Fruit fly (Drosophila melanogaster) whole organism, wandering third instar larva: ENCODE results near the gene gdl-ORF39.

Experiments used
- Abd-B ChIP-seq: fragments of >200 bp; optimal IDR thresholded peaks from 2 replicates; lab custom pipeline; 2017; ENCODE audit warnings: missing biosample characterization, missing genetic modification characterization
- CG32264 ChIP-seq: fragments of 200-800 bp; sonication (Bioruptor generic); optimal IDR thresholded peaks from 2 replicates; lab custom pipeline; 2016; ENCODE audit warnings: missing biosample characterization, missing genetic modification characterization
- CG9705 ChIP-seq: fragments of 200-800 bp; sonication (Bioruptor generic); optimal IDR thresholded peaks from 2 replicates; lab custom pipeline; 2018; ENCODE audit warnings: missing biosample characterization, mild to moderate bottlenecking, missing genetic modification characterization
- CrebA ChIP-seq: fragments of 200-800 bp; sonication (Bioruptor generic); optimal IDR thresholded peaks from 2 replicates; lab custom pipeline; 2016; ENCODE audit warnings: missing biosample characterization, mild to moderate bottlenecking, missing genetic modification characterization, borderline replicate concordance
- Dfd ChIP-seq: fragments of >200 bp; optimal IDR thresholded peaks from 2 replicates; lab custom pipeline; 2017; ENCODE audit warnings: missing biosample characterization, missing genetic modification characterization
- Dif ChIP-seq: fragments of 200-275, 200-300 bp; sonication (Bioruptor generic); optimal IDR thresholded peaks from 2 replicates; lab custom pipeline; 2018; ENCODE audit warnings: missing biosample characterization, missing genetic modification characterization; ENCODE audit not compliant: partially characterized antibody
- GATAd ChIP-seq: sonication (Bioruptor generic); optimal IDR thresholded peaks from 2 replicates; lab custom pipeline; 2016; ENCODE audit warnings: missing biosample characterization, missing genetic modification characterization
- HLH106 ChIP-seq: fragments of 200-800 bp; optimal IDR thresholded peaks from 3 replicates; lab custom pipeline; 2019; ENCODE audit warnings: missing biosample characterization, mild to moderate bottlenecking, missing genetic modification characterization, moderate library complexity
- Hnf4 ChIP-seq: fragments of 200-800 bp; sonication (Bioruptor generic); optimal IDR thresholded peaks from 2 replicates; lab custom pipeline; 2016; ENCODE audit warnings: missing biosample characterization, mild to moderate bottlenecking, missing genetic modification characterization
- Hr78 ChIP-seq: fragments of >200 bp; optimal IDR thresholded peaks from 2 replicates; lab custom pipeline; 2017; ENCODE audit warnings: missing biosample characterization, missing genetic modification characterization
- Hr83 ChIP-seq: fragments of 200-300 bp; sonication (Bioruptor generic); optimal IDR thresholded peaks from 2 replicates; lab custom pipeline; 2016; ENCODE audit warnings: missing biosample characterization, mild to moderate bottlenecking, missing genetic modification characterization, moderate library complexity; ENCODE audit not compliant: poor library complexity, severe bottlenecking
- Jra ChIP-seq: sonication (Bioruptor generic); optimal IDR thresholded peaks from 2 replicates; lab custom pipeline; 2016; ENCODE audit warnings: missing biosample characterization, missing genetic modification characterization
- Mio ChIP-seq: sonication (Bioruptor generic); optimal IDR thresholded peaks from 2 replicates; lab custom pipeline; 2016; ENCODE audit warnings: missing biosample characterization, missing genetic modification characterization
- Myc ChIP-seq: fragments of >200 bp; optimal IDR thresholded peaks from 2 replicates; lab custom pipeline; 2017
- N ChIP-seq: fragments of >200 bp; optimal IDR thresholded peaks from 2 replicates; lab custom pipeline; 2018; ENCODE audit warnings: missing biosample characterization, missing external identifiers, missing genetic modification characterization
- OdsH ChIP-seq: fragments of 200-800 bp; sonication (Bioruptor generic); optimal IDR thresholded peaks from 2 replicates; lab custom pipeline; 2016; ENCODE audit warnings: missing biosample characterization, mild to moderate bottlenecking, missing genetic modification characterization
- Rel ChIP-seq, 2 experiments: fragments of 200-800 bp; sonication (Bioruptor generic) in 1 of 2; optimal IDR thresholded peaks; 2 replicates in 1 of 2; 3 replicates in 1 of 2; lab custom pipeline; 2016 to 2019; ENCODE audit warnings: mild to moderate bottlenecking in 2 of 2, missing biosample characterization in 2 of 2, missing genetic modification characterization in 2 of 2, moderate library complexity in 1 of 2
- Sp1 ChIP-seq: fragments of 200-800 bp; sonication (Bioruptor generic); optimal IDR thresholded peaks from 3 replicates; lab custom pipeline; 2019; ENCODE audit warnings: missing biosample characterization, mild to moderate bottlenecking, missing genetic modification characterization, moderate library complexity
- Vsx2 ChIP-seq: fragments of 200-300, 225-300 bp; sonication (Bioruptor generic); optimal IDR thresholded peaks from 2 replicates; lab custom pipeline; 2018; ENCODE audit warnings: missing biosample characterization, missing genetic modification characterization; ENCODE audit not compliant: partially characterized antibody
- br ChIP-seq: fragments of 200-800 bp; sonication (Bioruptor generic); optimal IDR thresholded peaks from 2 replicates; lab custom pipeline; 2016; ENCODE audit warnings: missing biosample characterization, missing genetic modification characterization
- brk ChIP-seq: fragments of 200-800 bp; sonication (Bioruptor generic); optimal IDR thresholded peaks from 2 replicates; lab custom pipeline; 2016; ENCODE audit warnings: missing biosample characterization, mild to moderate bottlenecking, missing genetic modification characterization
- dl ChIP-seq, 2 experiments: fragments of 175-275, 200-275 bp in 1 of 2; fragments of 200-275 bp in 1 of 2; sonication (Bioruptor generic); optimal IDR thresholded peaks; lab custom pipeline; 2018; ENCODE audit warnings: mild to moderate bottlenecking in 2 of 2, missing biosample characterization in 2 of 2, missing genetic modification characterization in 2 of 2, moderate library complexity in 2 of 2; ENCODE audit not compliant: partially characterized antibody in 2 of 2, insufficient read depth in 1 of 2
- dmrt93B ChIP-seq: fragments of 200-800 bp; sonication (Bioruptor generic); optimal IDR thresholded peaks from 2 replicates; lab custom pipeline; 2018; ENCODE audit warnings: missing biosample characterization, mild to moderate bottlenecking, missing genetic modification characterization
- dsf ChIP-seq: sonication (Bioruptor generic); optimal IDR thresholded peaks from 2 replicates; lab custom pipeline; 2016; ENCODE audit warnings: missing biosample characterization, missing genetic modification characterization, borderline replicate concordance
- ey ChIP-seq: fragments of 200-800 bp; sonication (Bioruptor generic); optimal IDR thresholded peaks from 2 replicates; lab custom pipeline; 2016; ENCODE audit warnings: missing biosample characterization, missing genetic modification characterization
- foxo ChIP-seq, 2 experiments: fragments of 200-800 bp; sonication (Bioruptor generic); optimal IDR thresholded peaks; 2 replicates in 1 of 2; 3 replicates in 1 of 2; lab custom pipeline; 2016 to 2017; ENCODE audit warnings: missing biosample characterization in 2 of 2, missing genetic modification characterization in 2 of 2
- fru ChIP-seq: fragments of 200-800 bp; sonication (Bioruptor generic); optimal IDR thresholded peaks from 3 replicates; lab custom pipeline; 2016; ENCODE audit warnings: missing biosample characterization, mild to moderate bottlenecking, missing genetic modification characterization
- h ChIP-seq: fragments of 200-800 bp; sonication (Bioruptor generic); optimal IDR thresholded peaks from 3 replicates; lab custom pipeline; 2016; ENCODE audit warnings: missing biosample characterization, mild to moderate bottlenecking, missing genetic modification characterization
- jim ChIP-seq: fragments of 175-275, 200-325 bp; sonication (Bioruptor generic); optimal IDR thresholded peaks from 2 replicates; lab custom pipeline; 2016; ENCODE audit warnings: missing biosample characterization, mild to moderate bottlenecking, missing genetic modification characterization
- lola ChIP-seq: fragments of >200 bp; optimal IDR thresholded peaks from 2 replicates; lab custom pipeline; 2017; ENCODE audit warnings: missing biosample characterization, missing genetic modification characterization
- pan ChIP-seq: fragments of >200 bp; optimal IDR thresholded peaks from 2 replicates; lab custom pipeline; 2017
- psq ChIP-seq: fragments of 200-800 bp; sonication (Bioruptor generic); optimal IDR thresholded peaks from 3 replicates; lab custom pipeline; 2017; ENCODE audit warnings: missing biosample characterization, mild to moderate bottlenecking, missing genetic modification characterization, moderate library complexity
- rgr ChIP-seq: fragments of 200-800 bp; sonication (Bioruptor generic); optimal IDR thresholded peaks from 3 replicates; lab custom pipeline; 2016; ENCODE audit warnings: missing biosample characterization, mild to moderate bottlenecking, missing genetic modification characterization
- sage ChIP-seq: fragments of 200-800 bp; sonication (Bioruptor generic); optimal IDR thresholded peaks from 2 replicates; lab custom pipeline; 2016; ENCODE audit warnings: missing biosample characterization, mild to moderate bottlenecking, missing genetic modification characterization
- sv ChIP-seq: fragments of 200-800 bp; sonication (Bioruptor generic); optimal IDR thresholded peaks from 3 replicates; lab custom pipeline; 2016; ENCODE audit warnings: missing biosample characterization, missing genetic modification characterization
- tai ChIP-seq: sonication (Bioruptor generic); optimal IDR thresholded peaks from 2 replicates; lab custom pipeline; 2016; ENCODE audit warnings: missing biosample characterization, missing genetic modification characterization
- usp ChIP-seq: fragments of >200 bp; optimal IDR thresholded peaks from 2 replicates; lab custom pipeline; 2017; ENCODE audit warnings: missing biosample characterization, missing genetic modification characterization
- woc ChIP-seq: sonication (Bioruptor generic); optimal IDR thresholded peaks from 2 replicates; lab custom pipeline; 2016; ENCODE audit warnings: missing biosample characterization, mild to moderate bottlenecking, missing genetic modification characterization

The gdl-ORF39 gene

DNA sequence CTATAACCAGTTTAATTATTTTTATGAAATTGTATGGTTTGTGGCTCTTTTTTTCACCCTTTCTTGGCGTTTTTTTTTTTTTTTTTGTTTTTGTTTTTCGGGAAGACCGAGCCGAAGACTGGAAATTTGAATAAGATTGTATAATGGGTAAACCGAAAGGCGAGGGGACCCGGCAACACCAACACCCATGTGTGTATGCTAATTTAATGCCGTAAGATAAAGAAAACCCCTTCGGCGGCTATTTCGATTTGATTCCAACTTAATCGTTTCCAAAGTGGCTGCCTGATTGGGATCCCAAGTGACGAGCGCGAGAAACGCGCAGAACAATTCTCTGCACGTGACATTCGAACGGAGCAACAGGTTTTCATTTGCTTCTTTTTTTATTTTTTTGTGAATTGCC is 34.2 kb downstream of the gdl-ORF39 start:
- TF ChIP-seq N (GFP tag; lab: Kevin White, UChicago): no peak
- no peak for TF ChIP-seq br
- TF ChIP-seq Myc (lab: Kevin White, UChicago): no peak
- no peak for TF ChIP-seq CG32264 (GFP tag; lab: Kevin White, UChicago)
- TF ChIP-seq HLH106 (tag; lab: Kevin White, UChicago): no peak
- no peak for TF ChIP-seq fru (GFP tag; lab: Kevin White, UChicago)
- no peak for TF ChIP-seq pan (lab: Kevin White, UChicago)
- no peak for TF ChIP-seq Dif
- no peak for TF ChIP-seq GATAd (GFP tag; lab: Kevin White, UChicago)

DNA sequence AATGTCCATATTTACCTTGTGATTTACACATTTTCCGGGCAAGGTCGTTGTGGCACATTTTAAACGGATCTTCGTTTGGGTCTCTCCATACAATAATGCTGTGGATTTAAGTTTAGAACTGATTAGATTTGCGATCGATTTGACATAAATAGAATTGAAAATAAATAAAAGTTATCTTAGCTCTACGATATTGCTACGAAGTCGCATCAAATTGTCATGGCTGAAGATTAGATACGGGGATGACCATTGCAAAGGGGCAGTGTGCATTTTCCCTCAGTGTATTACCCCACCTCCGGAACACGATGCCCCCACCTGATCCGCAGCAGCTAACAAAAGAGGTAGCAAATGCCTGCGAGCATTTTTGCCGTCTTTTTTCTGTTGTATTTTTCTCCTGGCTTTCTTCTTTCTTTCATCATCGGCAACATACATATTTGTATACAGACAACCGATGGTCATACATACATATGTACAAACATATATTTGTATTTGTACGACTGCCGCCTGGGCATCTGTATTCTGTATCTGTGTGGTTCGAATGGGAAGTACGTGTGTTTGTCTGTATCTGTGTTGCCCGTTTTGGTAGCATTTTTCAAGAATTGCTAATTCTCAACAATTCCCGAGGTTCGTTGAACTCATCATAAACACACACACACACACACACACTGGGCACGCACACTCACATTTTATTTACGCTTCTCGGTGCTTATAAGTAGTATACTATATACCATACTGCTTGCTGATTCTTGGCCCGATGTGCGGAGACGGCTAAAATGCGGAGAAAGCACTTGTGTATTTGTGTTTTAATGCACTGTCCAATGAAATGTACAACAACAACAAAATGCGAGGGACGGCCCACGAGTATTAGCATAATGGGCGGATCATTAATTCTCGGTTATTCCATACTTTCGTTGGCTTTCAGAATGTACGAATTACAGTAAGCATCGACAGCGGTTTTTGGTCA is 35.5 kb downstream of the gdl-ORF39 start:
- TF ChIP-seq Sp1 (GFP tag; lab: Kevin White, UChicago): peak; percentile 16
- TF ChIP-seq Vsx2: no peak
- no peak for TF ChIP-seq Mio (GFP tag; lab: Kevin White, UChicago)
- peak; percentile 15 for TF ChIP-seq jim
- TF ChIP-seq N (GFP tag; lab: Kevin White, UChicago): no peak
- TF ChIP-seq dl (GFP tag; optimal IDR thresholded peaks at IDR 0.05; lab: Kevin White, UChicago; ENCODE audit: insufficient read depth in 1 of 2, partially characterized antibody in 2 of 2): no peak
- TF ChIP-seq Rel (GFP tag; optimal IDR thresholded peaks at IDR 0.05; lab: Kevin White, UChicago): no peak
- TF ChIP-seq Rel (tag; optimal IDR thresholded peaks at IDR 0.05; lab: Kevin White, UChicago): peak; percentile 53
- TF ChIP-seq Jra (GFP tag; lab: Kevin White, UChicago): no peak
- peak; percentile 37 for TF ChIP-seq fru (GFP tag; lab: Kevin White, UChicago)
- no peak for TF ChIP-seq CG9705 (GFP tag; lab: Kevin White, UChicago)
- TF ChIP-seq GATAd (GFP tag; lab: Kevin White, UChicago): no peak
- peak; percentile 12 for TF ChIP-seq OdsH (GFP tag; lab: Kevin White, UChicago)
- TF ChIP-seq Myc (lab: Kevin White, UChicago): no peak
- no peak for TF ChIP-seq tai (GFP tag; lab: Kevin White, UChicago)
- no peak for TF ChIP-seq Abd-B (GFP tag; lab: Kevin White, UChicago)
- no peak for TF ChIP-seq usp
- peak; percentile 20 for TF ChIP-seq rgr
- peak; percentile 37 for TF ChIP-seq ey (GFP tag; lab: Kevin White, UChicago)
- peak; percentile 35 for TF ChIP-seq HLH106 (tag; lab: Kevin White, UChicago)
- TF ChIP-seq sv (GFP tag; lab: Kevin White, UChicago): no peak
- TF ChIP-seq Hnf4 (GFP tag; lab: Kevin White, UChicago): peak; percentile 0
- TF ChIP-seq psq (GFP tag; lab: Kevin White, UChicago): peak; percentile 53
- no peak for TF ChIP-seq Hr78 (GFP tag; lab: Kevin White, UChicago)
- no peak for TF ChIP-seq lola (GFP tag; lab: Kevin White, UChicago)
- no peak for TF ChIP-seq h
- peak in 1 of 2 experiments; percentile 39 for TF ChIP-seq foxo (GFP tag; optimal IDR thresholded peaks at IDR 0.05; lab: Kevin White, UChicago)
- TF ChIP-seq sage: no peak
- TF ChIP-seq dmrt93B: no peak
- no peak for TF ChIP-seq Dfd (GFP tag; lab: Kevin White, UChicago)
- TF ChIP-seq CG32264 (GFP tag; lab: Kevin White, UChicago): no peak
- TF ChIP-seq woc (GFP tag; lab: Kevin White, UChicago): peak; percentile 39
- no peak for TF ChIP-seq Hr83 (GFP tag; lab: Kevin White, UChicago)
- TF ChIP-seq CrebA (GFP tag; lab: Kevin White, UChicago): no peak
- TF ChIP-seq pan (lab: Kevin White, UChicago): no peak
- TF ChIP-seq Dif: no peak
- TF ChIP-seq br: peak; percentile 21
- TF ChIP-seq dsf: no peak
- TF ChIP-seq brk (GFP tag; lab: Kevin White, UChicago): no peak
